Worm (Caenorhabditis elegans) whole organism, young adult: Measurements from ENCODE around the gene W09D10.4.

Source experiments
- B0261.1 ChIP-seq: sonication (generic microtip); optimal IDR thresholded peaks from 2 replicates; lab custom pipeline; 2016; ENCODE audit warnings: mild to moderate bottlenecking, missing genetic modification characterization, moderate library complexity, missing compliant biosample characterization
- C17E4.6 ChIP-seq: fragments of 200-800 bp; sonication (Bioruptor generic); IDR thresholded peaks from 2 replicates; pipeline ENCODE4 v1.3.6; 2022; ENCODE audit warnings: missing genetic modification reagents, missing genetic modification characterization, missing compliant biosample characterization
- F37B4.10 ChIP-seq: fragments of 200-800 bp; sonication (Bioruptor generic); IDR thresholded peaks from 2 replicates; pipeline ENCODE4 v1.3.6; 2022; ENCODE audit warnings: missing genetic modification characterization, missing compliant biosample characterization
- F49E8.2 ChIP-seq: sonication (generic microtip); optimal IDR thresholded peaks from 3 replicates; lab custom pipeline; 2017; ENCODE audit warnings: missing genetic modification characterization, mild to moderate bottlenecking, missing compliant biosample characterization, antibody characterized with exemption, moderate library complexity; ENCODE audit not compliant: insufficient read depth
- F55B11.4 ChIP-seq: sonication (generic microtip); optimal IDR thresholded peaks from 2 replicates; lab custom pipeline; 2016; ENCODE audit warnings: missing compliant biosample characterization, missing genetic modification characterization, borderline replicate concordance; ENCODE audit not compliant: insufficient read depth
- F57C9.4 ChIP-seq: sonication (generic microtip); optimal IDR thresholded peaks from 2 replicates; lab custom pipeline; 2017; ENCODE audit warnings: mild to moderate bottlenecking, missing genetic modification characterization, missing compliant biosample characterization
- T07F8.4 ChIP-seq: sonication (generic microtip); optimal IDR thresholded peaks from 2 replicates; lab custom pipeline; 2016; ENCODE audit warnings: mild to moderate bottlenecking, missing genetic modification characterization, moderate library complexity, missing compliant biosample characterization
- Y95B8A.8 ChIP-seq: fragments of 200-800 bp; sonication (Bioruptor generic); IDR thresholded peaks from 2 replicates; pipeline ENCODE4 v1.3.6; 2022; ENCODE audit warnings: missing genetic modification reagents, missing genetic modification characterization, missing compliant biosample characterization
- ZK185.1 ChIP-seq: sonication (generic microtip); optimal IDR thresholded peaks from 2 replicates; lab custom pipeline; 2016; ENCODE audit warnings: mild to moderate bottlenecking, missing genetic modification characterization, missing compliant biosample characterization; ENCODE audit not compliant: poor library complexity, severe bottlenecking
- ama-1 ChIP-seq, 3 experiments: fragments of 150-350 bp in 1 of 3; sonication (generic microtip) in 2 of 3; optimal IDR thresholded peaks; 2 replicates each; lab custom pipeline; 2014 to 2018; ENCODE audit warnings: missing biosample characterization in 2 of 3, missing genetic modification characterization in 2 of 3, missing genetic modification reagents in 2 of 3
- aptf-3 ChIP-seq: fragments of 200-800 bp; sonication (Bioruptor generic); IDR thresholded peaks from 2 replicates; pipeline ENCODE4 v1.3.6; 2022; ENCODE audit warnings: missing genetic modification characterization, missing compliant biosample characterization
- atf-7 ChIP-seq: sonication (generic microtip); optimal IDR thresholded peaks from 2 replicates; lab custom pipeline; 2017; ENCODE audit warnings: mild to moderate bottlenecking, missing genetic modification characterization, missing compliant biosample characterization
- athp-1 ChIP-seq: sonication (generic microtip); optimal IDR thresholded peaks from 2 replicates; lab custom pipeline; 2017; ENCODE audit warnings: mild to moderate bottlenecking, missing genetic modification characterization, missing compliant biosample characterization
- ccch-3 ChIP-seq: fragments of 200-800 bp; sonication (Bioruptor generic); optimal IDR thresholded peaks from 2 replicates; lab custom pipeline; 2018; ENCODE audit warnings: mild to moderate bottlenecking, missing genetic modification characterization, missing compliant biosample characterization
- ceh-100 ChIP-seq: fragments of 200-800 bp; sonication (Bioruptor generic); IDR thresholded peaks from 2 replicates; pipeline ENCODE4 v1.3.6; 2022; ENCODE audit warnings: missing genetic modification reagents, missing genetic modification characterization, missing compliant biosample characterization
- ceh-58 ChIP-seq: fragments of 200-800 bp; sonication (Bioruptor generic); IDR thresholded peaks from 2 replicates; pipeline ENCODE4 v1.3.6; 2022; ENCODE audit warnings: missing genetic modification characterization, missing compliant biosample characterization
- dox-1 ChIP-seq: fragments of 200-800 bp; sonication (Bioruptor generic); IDR thresholded peaks from 2 replicates; pipeline ENCODE4 v1.3.6; 2022; ENCODE audit warnings: missing genetic modification reagents, missing genetic modification characterization, missing compliant biosample characterization
- dpl-1 ChIP-seq: fragments of 150-350 bp; optimal IDR thresholded peaks from 2 replicates; lab custom pipeline; 2014; ENCODE audit warnings: missing biosample characterization, missing genetic modification reagents, missing genetic modification characterization
- efl-1 ChIP-seq: fragments of 150-350 bp; optimal IDR thresholded peaks from 2 replicates; lab custom pipeline; 2014; ENCODE audit warnings: missing biosample characterization, missing genetic modification reagents, missing genetic modification characterization
- egl-18 ChIP-seq: fragments of 200-800 bp; sonication (Bioruptor generic); IDR thresholded peaks from 2 replicates; pipeline ENCODE4 v1.3.6; 2022; ENCODE audit warnings: missing genetic modification reagents, missing genetic modification characterization, missing compliant biosample characterization
- ekl-4 ChIP-seq: fragments of 200-800 bp; sonication (Bioruptor generic); IDR thresholded peaks from 2 replicates; pipeline ENCODE4 v1.3.6; 2022; ENCODE audit warnings: missing genetic modification reagents, missing genetic modification characterization, missing compliant biosample characterization
- fkh-3 ChIP-seq: sonication (generic microtip); optimal IDR thresholded peaks from 2 replicates; lab custom pipeline; 2016; ENCODE audit warnings: mild to moderate bottlenecking, missing genetic modification characterization, missing compliant biosample characterization
- hlh-12 ChIP-seq: sonication (generic microtip); optimal IDR thresholded peaks from 2 replicates; lab custom pipeline; 2016; ENCODE audit warnings: missing genetic modification characterization, missing compliant biosample characterization
- hmg-1.2 ChIP-seq: fragments of 200-800 bp; sonication (Bioruptor generic); IDR thresholded peaks from 2 replicates; pipeline ENCODE4 v1.3.6; 2022; ENCODE audit warnings: missing genetic modification reagents, missing genetic modification characterization, missing compliant biosample characterization
- hrde-1 ChIP-seq: sonication (generic microtip); optimal IDR thresholded peaks from 2 replicates; lab custom pipeline; 2016; ENCODE audit warnings: missing genetic modification characterization, mild to moderate bottlenecking, missing compliant biosample characterization, moderate library complexity, missing genotype, missing genetic modification reagents, borderline replicate concordance
- let-607 ChIP-seq, 2 experiments: fragments of 200-800 bp in 1 of 2; sonication (Bioruptor generic) in 1 of 2; sonication (generic microtip) in 1 of 2; optimal IDR thresholded peaks; 2 replicates each; lab custom pipeline; 2016 to 2018; ENCODE audit warnings: mild to moderate bottlenecking in 2 of 2, missing compliant biosample characterization in 2 of 2, missing genetic modification characterization in 2 of 2, moderate library complexity in 2 of 2, missing genotype in 1 of 2
- lin-26 ChIP-seq: fragments of 200-800 bp; sonication (Bioruptor generic); IDR thresholded peaks from 2 replicates; pipeline ENCODE4 v1.3.6; 2022; ENCODE audit warnings: missing genetic modification reagents, missing genetic modification characterization, missing compliant biosample characterization
- lin-35 ChIP-seq, 3 experiments: fragments of 150-350 bp in 2 of 3; sonication (generic microtip) in 1 of 3; optimal IDR thresholded peaks; 2 replicates each; lab custom pipeline; 2014 to 2018; ENCODE audit warnings: missing biosample characterization in 3 of 3, missing genetic modification characterization in 3 of 3, missing genetic modification reagents in 3 of 3
- lin-54 ChIP-seq: fragments of 200-800 bp; sonication (Bioruptor generic); optimal IDR thresholded peaks from 2 replicates; lab custom pipeline; 2018; ENCODE audit warnings: mild to moderate bottlenecking, missing genetic modification characterization, missing compliant biosample characterization
- madf-10 ChIP-seq: sonication (generic microtip); optimal IDR thresholded peaks from 2 replicates; lab custom pipeline; 2016; ENCODE audit warnings: mild to moderate bottlenecking, missing genetic modification characterization, missing compliant biosample characterization
- madf-3 ChIP-seq: fragments of 200-800 bp; sonication (Bioruptor generic); IDR thresholded peaks from 2 replicates; pipeline ENCODE4 v1.3.6; 2022; ENCODE audit warnings: missing genetic modification reagents, missing genetic modification characterization, missing compliant biosample characterization
- madf-8 ChIP-seq: fragments of 200-800 bp; sonication (Bioruptor generic); conservative IDR thresholded peaks from 2 replicates; pipeline ENCODE4 v1.3.6; 2022; ENCODE audit warnings: missing genetic modification reagents, missing genetic modification characterization, missing compliant biosample characterization
- mes-4 ChIP-seq: sonication (generic microtip); optimal IDR thresholded peaks from 2 replicates; lab custom pipeline; 2016; ENCODE audit warnings: missing genotype, missing genetic modification characterization, missing compliant biosample characterization
- mxl-1 ChIP-seq: sonication (generic microtip); optimal IDR thresholded peaks from 2 replicates; lab custom pipeline; 2016; ENCODE audit warnings: missing genetic modification characterization, missing compliant biosample characterization
- rpc-1 ChIP-seq, 2 experiments: fragments of 150-350 bp in 1 of 2; sonication (generic microtip) in 1 of 2; optimal IDR thresholded peaks; 2 replicates each; lab custom pipeline; 2014 to 2018; ENCODE audit warnings: missing biosample characterization in 1 of 2, missing genetic modification characterization in 1 of 2, missing genetic modification reagents in 1 of 2, missing genotype in 1 of 2
- sdz-38 ChIP-seq: sonication (generic microtip); optimal IDR thresholded peaks from 2 replicates; lab custom pipeline; 2016; ENCODE audit warnings: missing genotype, missing genetic modification characterization, missing compliant biosample characterization
- snpc-1.1 ChIP-seq: sonication (generic microtip); optimal IDR thresholded peaks from 2 replicates; lab custom pipeline; 2017; ENCODE audit warnings: missing genetic modification characterization, mild to moderate bottlenecking, missing compliant biosample characterization, antibody characterized with exemption, moderate library complexity, missing genotype, missing genetic modification reagents; ENCODE audit not compliant: insufficient read depth
- snpc-1.3 ChIP-seq: sonication (generic microtip); optimal IDR thresholded peaks from 2 replicates; lab custom pipeline; 2017; ENCODE audit warnings: missing genetic modification characterization, mild to moderate bottlenecking, missing compliant biosample characterization, antibody characterized with exemption, moderate library complexity, missing genotype, missing genetic modification reagents; ENCODE audit not compliant: insufficient read depth
- snpc-4 ChIP-seq, 5 experiments: fragments of 150-350 bp in 1 of 5; sonication (generic microtip) in 4 of 5; optimal IDR thresholded peaks; 2 replicates each; lab custom pipeline; 2014 to 2018; ENCODE audit warnings: missing genetic modification characterization in 5 of 5, missing biosample characterization in 3 of 5, antibody characterized with exemption in 2 of 5, mild to moderate bottlenecking in 2 of 5, missing compliant biosample characterization in 2 of 5, missing genotype in 2 of 5, moderate library complexity in 2 of 5, missing genetic modification reagents in 1 of 5
- somi-1 ChIP-seq: fragments of 200-800 bp; sonication (Bioruptor generic); optimal IDR thresholded peaks from 2 replicates; lab custom pipeline; 2018; ENCODE audit warnings: mild to moderate bottlenecking, missing genetic modification characterization, missing compliant biosample characterization
- sptf-2 ChIP-seq: fragments of 200-800 bp; sonication (Bioruptor generic); optimal IDR thresholded peaks from 2 replicates; lab custom pipeline; 2018; ENCODE audit warnings: mild to moderate bottlenecking, missing genetic modification characterization, missing compliant biosample characterization
- tbp1 ChIP-seq: fragments of 200-800 bp; sonication (Bioruptor generic); optimal IDR thresholded peaks from 2 replicates; lab custom pipeline; 2018; ENCODE audit warnings: mild to moderate bottlenecking, missing genetic modification characterization, missing compliant biosample characterization
- xnd-1 ChIP-seq: sonication (generic microtip); optimal IDR thresholded peaks from 2 replicates; lab custom pipeline; 2016; ENCODE audit warnings: missing genotype, missing genetic modification reagents, missing genetic modification characterization, missing compliant biosample characterization
- ztf-18 ChIP-seq: sonication (generic microtip); optimal IDR thresholded peaks from 2 replicates; lab custom pipeline; 2016; ENCODE audit warnings: missing genotype, mild to moderate bottlenecking, missing genetic modification characterization, missing compliant biosample characterization
- ztf-22 ChIP-seq: fragments of 200-800 bp; sonication (Bioruptor generic); optimal IDR thresholded peaks from 2 replicates; lab custom pipeline; 2018; ENCODE audit warnings: mild to moderate bottlenecking, missing genetic modification characterization, moderate library complexity, missing compliant biosample characterization
- ztf-26 ChIP-seq: sonication (generic microtip); optimal IDR thresholded peaks from 2 replicates; lab custom pipeline; 2017; ENCODE audit warnings: missing genetic modification characterization, missing compliant biosample characterization
- ztf-6 ChIP-seq: fragments of 200-800 bp; sonication (Bioruptor generic); IDR thresholded peaks from 2 replicates; pipeline ENCODE4 v1.3.6; 2022; ENCODE audit warnings: missing genetic modification reagents, missing genetic modification characterization, missing compliant biosample characterization

Gene W09D10.4

ce11 chrIII:10740518-10740917 is 24.5 kb upstream of the W09D10.4 start, which contains the start of gene K01G5.8 (continued):
- TF ChIP-seq F49E8.2 (tag; lab: Kevin White, UChicago) (peak; percentile 48), ceh-58 (0 out of 2 replicates have a peak, but pooled peaks have one; percentile 42), athp-1 (no peak), ztf-6 (GFP tag; lab: Robert Waterston, UW) (no peak), tbp1 (GFP tag; lab: Kevin White, UChicago) (no peak), madf-10 (tag; lab: Kevin White, UChicago) (no peak), rpc-1 (optimal IDR thresholded peaks at IDR 0.05; lab: Kevin White, UChicago) (no peak), rpc-1 (tag; optimal IDR thresholded peaks at IDR 0.05; lab: Kevin White, UChicago) (no peak), ztf-18 (tag; lab: Kevin White, UChicago) (no peak), lin-35 (GFP tag; optimal IDR thresholded peaks at IDR 0.05; lab: Kevin White, UChicago) (no peak), egl-18 (GFP tag; lab: Robert Waterston, UW) (no peak), F57C9.4 (tag; lab: Kevin White, UChicago) (no peak), T07F8.4 (no peak), atf-7 (tag; lab: Kevin White, UChicago) (no peak), ceh-100 (GFP tag; lab: Robert Waterston, UW) (0 out of 2 replicates have a peak, but pooled peaks have one; percentile 11), madf-8 (no peak), hlh-12 (tag; lab: Kevin White, UChicago) (no peak), snpc-1.3 (tag; lab: Kevin White, UChicago) (peak; percentile 54), madf-3 (no peak), sptf-2 (GFP tag; lab: Kevin White, UChicago) (no peak), ccch-3 (GFP tag; lab: Kevin White, UChicago) (no peak), C17E4.6 (GFP tag; lab: Robert Waterston, UW) (no peak), somi-1 (GFP tag; lab: Kevin White, UChicago) (no peak), hmg-1.2 (no peak), dox-1 (GFP tag; lab: Robert Waterston, UW) (no peak), dpl-1 (GFP tag; lab: Kevin White, UChicago) (no peak), ekl-4 (0 out of 2 replicates have a peak, but pooled peaks have one; percentile 38), Y95B8A.8 (GFP tag; lab: Robert Waterston, UW) (no peak), aptf-3 (no peak), mxl-1 (no peak), snpc-1.1 (tag; lab: Kevin White, UChicago) (peak; percentile 29), B0261.1 (no peak), lin-54 (GFP tag; lab: Kevin White, UChicago) (peak; percentile 39), fkh-3 (tag; lab: Kevin White, UChicago) (no peak), ztf-26 (tag; lab: Kevin White, UChicago) (no peak), let-607 (tag; optimal IDR thresholded peaks at IDR 0.05; lab: Kevin White, UChicago) (no peak), ZK185.1 (tag; lab: Kevin White, UChicago) (no peak), sdz-38 (tag; lab: Kevin White, UChicago) (no peak), efl-1 (GFP tag; lab: Kevin White, UChicago) (peak; percentile 20), ama-1 (optimal IDR thresholded peaks at IDR 0.05; lab: Kevin White, UChicago) (peak; percentile 60), ama-1 (GFP tag; optimal IDR thresholded peaks at IDR 0.05; lab: Kevin White, UChicago) (peak in 1 of 2 experiments; percentile 10), hrde-1 (tag; lab: Kevin White, UChicago) (no peak), mes-4 (no peak), lin-26 (peak; percentile 41; the same call in 1 of the 2 replicates), F55B11.4 (no peak), ztf-22 (GFP tag; lab: Kevin White, UChicago) (no peak), snpc-4 (GFP tag; optimal IDR thresholded peaks at IDR 0.05; lab: Kevin White, UChicago) (no peak), snpc-4 (tag; optimal IDR thresholded peaks at IDR 0.05; lab: Kevin White, UChicago) (no peak), F37B4.10 (GFP tag; lab: Robert Waterston, UW) (no peak), xnd-1 (tag; lab: Kevin White, UChicago) (no peak)
